Worm (Caenorhabditis elegans): ENCODE results near the gene T28H11.7.

- TF ChIP-seq nhr-76 (tag; optimal IDR thresholded peaks at IDR 0.05) (no peak), unc-39 (tag; optimal IDR thresholded peaks at IDR 0.05) (no peak), nhr-11 (tag; optimal IDR thresholded peaks at IDR 0.05) (no peak), ZK546.5 (tag; optimal IDR thresholded peaks at IDR 0.05) (no peak), aly-2 (tag; optimal IDR thresholded peaks at IDR 0.05) (no peak), elt-1 (tag; optimal IDR thresholded peaks at IDR 0.05) (no peak), nhr-77 (tag; optimal IDR thresholded peaks at IDR 0.05) (no peak), hmg-11 (tag; optimal IDR thresholded peaks at IDR 0.05) (no peak)
Measured at ce11 chrIV:5054297-5054696, 37.3 kb upstream of the T28H11.7 start.
